Fruit fly (Drosophila melanogaster) whole organism, wandering third instar larva: ENCODE data around the gene Cf2.

Experiments used
- CG9705 ChIP-seq: fragments of 200-800 bp; sonication (Bioruptor generic); optimal IDR thresholded peaks from 2 replicates; lab custom pipeline; 2018; ENCODE audit warnings: missing biosample characterization, mild to moderate bottlenecking, missing genetic modification characterization
- CrebA ChIP-seq: fragments of 200-800 bp; sonication (Bioruptor generic); optimal IDR thresholded peaks from 2 replicates; lab custom pipeline; 2016; ENCODE audit warnings: missing biosample characterization, mild to moderate bottlenecking, missing genetic modification characterization, borderline replicate concordance
- Dfd ChIP-seq: fragments of >200 bp; optimal IDR thresholded peaks from 2 replicates; lab custom pipeline; 2017; ENCODE audit warnings: missing biosample characterization, missing genetic modification characterization
- Dif ChIP-seq: fragments of 200-275, 200-300 bp; sonication (Bioruptor generic); optimal IDR thresholded peaks from 2 replicates; lab custom pipeline; 2018; ENCODE audit warnings: missing biosample characterization, missing genetic modification characterization; ENCODE audit not compliant: partially characterized antibody
- HLH106 ChIP-seq: fragments of 200-800 bp; optimal IDR thresholded peaks from 3 replicates; lab custom pipeline; 2019; ENCODE audit warnings: missing biosample characterization, mild to moderate bottlenecking, missing genetic modification characterization, moderate library complexity
- Hnf4 ChIP-seq: fragments of 200-800 bp; sonication (Bioruptor generic); optimal IDR thresholded peaks from 2 replicates; lab custom pipeline; 2016; ENCODE audit warnings: missing biosample characterization, mild to moderate bottlenecking, missing genetic modification characterization
- Hr78 ChIP-seq: fragments of >200 bp; optimal IDR thresholded peaks from 2 replicates; lab custom pipeline; 2017; ENCODE audit warnings: missing biosample characterization, missing genetic modification characterization
- Hr83 ChIP-seq: fragments of 200-300 bp; sonication (Bioruptor generic); optimal IDR thresholded peaks from 2 replicates; lab custom pipeline; 2016; ENCODE audit warnings: missing biosample characterization, mild to moderate bottlenecking, missing genetic modification characterization, moderate library complexity; ENCODE audit not compliant: poor library complexity, severe bottlenecking
- Jra ChIP-seq: sonication (Bioruptor generic); optimal IDR thresholded peaks from 2 replicates; lab custom pipeline; 2016; ENCODE audit warnings: missing biosample characterization, missing genetic modification characterization
- Mio ChIP-seq: sonication (Bioruptor generic); optimal IDR thresholded peaks from 2 replicates; lab custom pipeline; 2016; ENCODE audit warnings: missing biosample characterization, missing genetic modification characterization
- Myc ChIP-seq: fragments of >200 bp; optimal IDR thresholded peaks from 2 replicates; lab custom pipeline; 2017
- N ChIP-seq: fragments of >200 bp; optimal IDR thresholded peaks from 2 replicates; lab custom pipeline; 2018; ENCODE audit warnings: missing biosample characterization, missing external identifiers, missing genetic modification characterization
- OdsH ChIP-seq: fragments of 200-800 bp; sonication (Bioruptor generic); optimal IDR thresholded peaks from 2 replicates; lab custom pipeline; 2016; ENCODE audit warnings: missing biosample characterization, mild to moderate bottlenecking, missing genetic modification characterization
- Rel ChIP-seq, 2 experiments: fragments of 200-800 bp; sonication (Bioruptor generic) in 1 of 2; optimal IDR thresholded peaks; 2 replicates in 1 of 2; 3 replicates in 1 of 2; lab custom pipeline; 2016 to 2019; ENCODE audit warnings: mild to moderate bottlenecking in 2 of 2, missing biosample characterization in 2 of 2, missing genetic modification characterization in 2 of 2, moderate library complexity in 1 of 2
- Sp1 ChIP-seq: fragments of 200-800 bp; sonication (Bioruptor generic); optimal IDR thresholded peaks from 3 replicates; lab custom pipeline; 2019; ENCODE audit warnings: missing biosample characterization, mild to moderate bottlenecking, missing genetic modification characterization, moderate library complexity
- br ChIP-seq: fragments of 200-800 bp; sonication (Bioruptor generic); optimal IDR thresholded peaks from 2 replicates; lab custom pipeline; 2016; ENCODE audit warnings: missing biosample characterization, missing genetic modification characterization
- brk ChIP-seq: fragments of 200-800 bp; sonication (Bioruptor generic); optimal IDR thresholded peaks from 2 replicates; lab custom pipeline; 2016; ENCODE audit warnings: missing biosample characterization, mild to moderate bottlenecking, missing genetic modification characterization
- dsf ChIP-seq: sonication (Bioruptor generic); optimal IDR thresholded peaks from 2 replicates; lab custom pipeline; 2016; ENCODE audit warnings: missing biosample characterization, missing genetic modification characterization, borderline replicate concordance
- ey ChIP-seq: fragments of 200-800 bp; sonication (Bioruptor generic); optimal IDR thresholded peaks from 2 replicates; lab custom pipeline; 2016; ENCODE audit warnings: missing biosample characterization, missing genetic modification characterization
- foxo ChIP-seq, 2 experiments: fragments of 200-800 bp; sonication (Bioruptor generic); optimal IDR thresholded peaks; 2 replicates in 1 of 2; 3 replicates in 1 of 2; lab custom pipeline; 2016 to 2017; ENCODE audit warnings: missing biosample characterization in 2 of 2, missing genetic modification characterization in 2 of 2
- fru ChIP-seq: fragments of 200-800 bp; sonication (Bioruptor generic); optimal IDR thresholded peaks from 3 replicates; lab custom pipeline; 2016; ENCODE audit warnings: missing biosample characterization, mild to moderate bottlenecking, missing genetic modification characterization
- h ChIP-seq: fragments of 200-800 bp; sonication (Bioruptor generic); optimal IDR thresholded peaks from 3 replicates; lab custom pipeline; 2016; ENCODE audit warnings: missing biosample characterization, mild to moderate bottlenecking, missing genetic modification characterization
- jim ChIP-seq: fragments of 175-275, 200-325 bp; sonication (Bioruptor generic); optimal IDR thresholded peaks from 2 replicates; lab custom pipeline; 2016; ENCODE audit warnings: missing biosample characterization, mild to moderate bottlenecking, missing genetic modification characterization
- pan ChIP-seq: fragments of >200 bp; optimal IDR thresholded peaks from 2 replicates; lab custom pipeline; 2017
- psq ChIP-seq: fragments of 200-800 bp; sonication (Bioruptor generic); optimal IDR thresholded peaks from 3 replicates; lab custom pipeline; 2017; ENCODE audit warnings: missing biosample characterization, mild to moderate bottlenecking, missing genetic modification characterization, moderate library complexity
- rgr ChIP-seq: fragments of 200-800 bp; sonication (Bioruptor generic); optimal IDR thresholded peaks from 3 replicates; lab custom pipeline; 2016; ENCODE audit warnings: missing biosample characterization, mild to moderate bottlenecking, missing genetic modification characterization
- sage ChIP-seq: fragments of 200-800 bp; sonication (Bioruptor generic); optimal IDR thresholded peaks from 2 replicates; lab custom pipeline; 2016; ENCODE audit warnings: missing biosample characterization, mild to moderate bottlenecking, missing genetic modification characterization
- sv ChIP-seq: fragments of 200-800 bp; sonication (Bioruptor generic); optimal IDR thresholded peaks from 3 replicates; lab custom pipeline; 2016; ENCODE audit warnings: missing biosample characterization, missing genetic modification characterization
- tai ChIP-seq: sonication (Bioruptor generic); optimal IDR thresholded peaks from 2 replicates; lab custom pipeline; 2016; ENCODE audit warnings: missing biosample characterization, missing genetic modification characterization
- usp ChIP-seq: fragments of >200 bp; optimal IDR thresholded peaks from 2 replicates; lab custom pipeline; 2017; ENCODE audit warnings: missing biosample characterization, missing genetic modification characterization

Gene Cf2

dm6 chr2L:4836193-4836592 lies 46.7 kb downstream of the Cf2 start:
- TF ChIP-seq HLH106 (tag; lab: Kevin White, UChicago) (no peak), usp (GFP tag; lab: Kevin White, UChicago) (no peak), tai (GFP tag; lab: Kevin White, UChicago) (no peak), Rel (GFP tag; optimal IDR thresholded peaks at IDR 0.05; lab: Kevin White, UChicago) (no peak), Rel (tag; optimal IDR thresholded peaks at IDR 0.05; lab: Kevin White, UChicago) (no peak), rgr (no peak), pan (lab: Kevin White, UChicago) (no peak), Hr78 (GFP tag; lab: Kevin White, UChicago) (no peak), sage (GFP tag; lab: Kevin White, UChicago) (no peak), psq (GFP tag; lab: Kevin White, UChicago) (no peak), Myc (lab: Kevin White, UChicago) (no peak), Sp1 (GFP tag; lab: Kevin White, UChicago) (no peak), Dif (GFP tag; lab: Kevin White, UChicago) (no peak), N (GFP tag; lab: Kevin White, UChicago) (no peak), jim (GFP tag; lab: Kevin White, UChicago) (no peak), Dfd (GFP tag; lab: Kevin White, UChicago) (no peak), br (GFP tag; lab: Kevin White, UChicago) (no peak), CG9705 (GFP tag; lab: Kevin White, UChicago) (no peak)

- TF ChIP-seq tai (GFP tag; lab: Kevin White, UChicago) (no peak), Dfd (GFP tag; lab: Kevin White, UChicago) (no peak), sage (GFP tag; lab: Kevin White, UChicago) (no peak), dsf (no peak), Hnf4 (no peak), rgr (no peak), Myc (lab: Kevin White, UChicago) (no peak), sv (GFP tag; lab: Kevin White, UChicago) (no peak), usp (GFP tag; lab: Kevin White, UChicago) (no peak), N (GFP tag; lab: Kevin White, UChicago) (no peak), fru (GFP tag; lab: Kevin White, UChicago) (no peak), brk (no peak), foxo (GFP tag; optimal IDR thresholded peaks at IDR 0.05; lab: Kevin White, UChicago) (no peak), jim (GFP tag; lab: Kevin White, UChicago) (no peak), HLH106 (tag; lab: Kevin White, UChicago) (no peak)
Measured at dm6 chr2L:4835091-4835689, 47.7 kb downstream of the Cf2 start, which contains the start of gene Ir25a. Gene Ir25a (minus strand): TSS chr2L:4835300.

DNA sequence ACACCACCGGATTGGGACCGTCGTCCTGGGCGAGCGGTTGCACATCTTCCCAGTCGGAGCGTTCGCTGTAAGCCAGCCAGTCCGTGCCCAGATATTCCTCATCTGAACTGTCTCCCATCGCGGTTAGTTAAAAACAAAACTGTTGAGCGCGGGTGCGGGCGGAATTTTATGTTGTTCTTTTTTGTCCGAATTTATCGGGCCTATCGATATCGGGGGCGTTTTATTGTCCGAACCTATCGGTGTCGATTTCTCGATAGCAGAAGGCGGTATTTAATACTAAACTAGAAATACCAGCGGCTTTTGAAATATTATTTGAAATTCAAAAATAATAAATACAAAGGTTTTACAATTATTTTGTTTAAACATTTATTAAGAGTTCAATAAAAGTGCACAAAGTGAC lies 52.4 kb downstream of the Cf2 start, which contains the start of gene Fnta:
TSS of gene Fnta (minus strand) at position 204 of the 400 bp plus-strand sequence.
- TF ChIP-seq Hr78 (GFP tag; lab: Kevin White, UChicago) (no peak), N (GFP tag; lab: Kevin White, UChicago) (no peak), pan (lab: Kevin White, UChicago) (no peak), fru (GFP tag; lab: Kevin White, UChicago) (no peak), CrebA (GFP tag; lab: Kevin White, UChicago) (no peak), dsf (no peak), Sp1 (GFP tag; lab: Kevin White, UChicago) (no peak), sage (GFP tag; lab: Kevin White, UChicago) (no peak), Jra (GFP tag; lab: Kevin White, UChicago) (no peak), Mio (GFP tag; lab: Kevin White, UChicago) (no peak), usp (GFP tag; lab: Kevin White, UChicago) (no peak), Rel (GFP tag; optimal IDR thresholded peaks at IDR 0.05; lab: Kevin White, UChicago) (no peak), Rel (tag; optimal IDR thresholded peaks at IDR 0.05; lab: Kevin White, UChicago) (no peak), Dif (GFP tag; lab: Kevin White, UChicago) (no peak), Hnf4 (no peak), ey (GFP tag; lab: Kevin White, UChicago) (no peak), h (GFP tag; lab: Kevin White, UChicago) (no peak)

DNA sequence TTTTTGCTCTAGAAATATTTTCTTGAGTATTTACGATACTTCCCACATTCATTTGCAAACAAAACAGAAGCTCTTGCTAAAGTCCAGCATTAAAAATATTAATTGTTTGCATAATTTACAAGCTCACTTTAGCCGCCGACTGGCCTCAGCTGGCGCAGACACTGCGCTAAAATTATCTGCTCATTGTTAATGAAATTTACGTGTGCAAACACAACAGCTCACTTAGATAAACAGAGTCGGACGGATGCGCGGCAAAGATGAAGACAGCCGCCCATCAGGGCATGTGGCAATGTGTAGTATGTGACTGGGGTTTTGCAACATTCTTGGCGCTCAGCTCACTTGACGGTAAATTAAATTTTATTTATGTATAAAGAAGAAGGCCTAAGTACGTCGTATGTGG lies 53.9 kb downstream of the Cf2 start:
- peak; percentile 83 for TF ChIP-seq Hr83 (GFP tag; lab: Kevin White, UChicago)
- TF ChIP-seq Rel (GFP tag; optimal IDR thresholded peaks at IDR 0.05; lab: Kevin White, UChicago), result no peak
- no peak for TF ChIP-seq Rel (tag; optimal IDR thresholded peaks at IDR 0.05; lab: Kevin White, UChicago)
- TF ChIP-seq OdsH (GFP tag; lab: Kevin White, UChicago), result peak; percentile 18
- TF ChIP-seq br (GFP tag; lab: Kevin White, UChicago), result peak; percentile 45
- TF ChIP-seq Jra (GFP tag; lab: Kevin White, UChicago), result no peak
- peak in 1 of 2 experiments; percentile 16 for TF ChIP-seq foxo (GFP tag; optimal IDR thresholded peaks at IDR 0.05; lab: Kevin White, UChicago)
- TF ChIP-seq h (GFP tag; lab: Kevin White, UChicago), result peak; percentile 49
- TF ChIP-seq, all 38 proteins: peak for 5
